Worm (Caenorhabditis elegans) whole organism, L3 larva: ENCODE data around the gene twk-48.

Source experiments
- R02D3.7 ChIP-seq: fragments of 150-350 bp; optimal IDR thresholded peaks from 2 replicates; lab custom pipeline; 2014; ENCODE audit warnings: missing biosample characterization, missing genetic modification characterization
- ZK546.5 ChIP-seq: sonication (generic microtip); optimal IDR thresholded peaks from 2 replicates; lab custom pipeline; 2017; ENCODE audit warnings: missing biosample characterization, missing genetic modification characterization
- ama-1 ChIP-seq: fragments of 150-350 bp; optimal IDR thresholded peaks from 2 replicates; lab custom pipeline; 2018
- ceh-16 ChIP-seq: sonication (generic microtip); optimal IDR thresholded peaks from 2 replicates; lab custom pipeline; 2017; ENCODE audit warnings: missing biosample characterization, missing genetic modification characterization
- ceh-28 ChIP-seq: fragments of 150-350 bp; optimal IDR thresholded peaks from 2 replicates; lab custom pipeline; 2014; ENCODE audit warnings: missing biosample characterization, missing genetic modification reagents, missing genetic modification characterization
- ceh-82 ChIP-seq: fragments of 150-350 bp; optimal IDR thresholded peaks from 2 replicates; lab custom pipeline; 2014; ENCODE audit warnings: missing biosample characterization, missing genetic modification characterization
- ceh-9 ChIP-seq: sonication (generic microtip); optimal IDR thresholded peaks from 2 replicates; lab custom pipeline; 2018; ENCODE audit warnings: missing biosample characterization, missing genetic modification characterization
- daf-12 ChIP-seq: fragments of 150-350 bp; optimal IDR thresholded peaks from 2 replicates; lab custom pipeline; 2014; ENCODE audit warnings: missing biosample characterization, missing genetic modification reagents, missing genetic modification characterization
- egl-27 ChIP-seq: sonication (generic microtip); optimal IDR thresholded peaks from 4 replicates; lab custom pipeline; 2017; ENCODE audit warnings: missing biosample characterization, missing genetic modification reagents, missing genetic modification characterization
- egl-5 ChIP-seq: fragments of 150-350 bp; optimal IDR thresholded peaks from 2 replicates; lab custom pipeline; 2017; ENCODE audit warnings: missing biosample characterization, missing genetic modification reagents, missing genetic modification characterization, inconsistent platforms
- elt-1 ChIP-seq: fragments of 150-350 bp; optimal IDR thresholded peaks from 2 replicates; lab custom pipeline; 2014; ENCODE audit warnings: missing biosample characterization, missing genetic modification characterization
- elt-2 ChIP-seq: sonication (generic microtip); optimal IDR thresholded peaks from 2 replicates; lab custom pipeline; 2016; ENCODE audit warnings: missing genetic modification reagents, mild to moderate bottlenecking, missing genetic modification characterization, missing compliant biosample characterization
- elt-3 ChIP-seq, 3 experiments: fragments of 150-350 bp in 1 of 3; sonication (generic microtip) in 2 of 3; optimal IDR thresholded peaks; 2 replicates in 2 of 3; 4 replicates in 1 of 3; lab custom pipeline; 2014 to 2017; ENCODE audit warnings: missing biosample characterization in 3 of 3, missing genetic modification characterization in 3 of 3
- eor-1 ChIP-seq, 2 experiments: fragments of 150-350 bp; optimal IDR thresholded peaks; 2 replicates each; lab custom pipeline; 2014 to 2018; ENCODE audit warnings: missing biosample characterization in 2 of 2, missing genetic modification characterization in 2 of 2
- fkh-10 ChIP-seq: sonication (generic microtip); optimal IDR thresholded peaks from 2 replicates; lab custom pipeline; 2017; ENCODE audit warnings: missing biosample characterization, missing genetic modification reagents, missing genetic modification characterization
- fkh-2 ChIP-seq: fragments of 150-350 bp; optimal IDR thresholded peaks from 2 replicates; lab custom pipeline; 2014; ENCODE audit warnings: missing biosample characterization, missing genetic modification reagents, missing genetic modification characterization
- fos-1 ChIP-seq: fragments of 150-350 bp; optimal IDR thresholded peaks from 2 replicates; lab custom pipeline; 2014; ENCODE audit warnings: missing biosample characterization, missing genetic modification characterization
- hmg-11 ChIP-seq: sonication (generic microtip); optimal IDR thresholded peaks from 2 replicates; lab custom pipeline; 2016; ENCODE audit warnings: missing genetic modification characterization, missing compliant biosample characterization
- jun-1 ChIP-seq: fragments of 150-350 bp; optimal IDR thresholded peaks from 2 replicates; lab custom pipeline; 2014; ENCODE audit warnings: missing biosample characterization, missing genetic modification reagents, missing genetic modification characterization
- lin-15B ChIP-seq: fragments of 150-350 bp; optimal IDR thresholded peaks from 2 replicates; lab custom pipeline; 2014; ENCODE audit warnings: missing biosample characterization, missing genetic modification characterization
- lin-39 ChIP-seq: fragments of 150-350 bp; optimal IDR thresholded peaks from 2 replicates; lab custom pipeline; 2018; ENCODE audit warnings: missing biosample characterization, missing genetic modification reagents, missing genetic modification characterization
- mdl-1 ChIP-seq: fragments of 150-350 bp; optimal IDR thresholded peaks from 2 replicates; lab custom pipeline; 2014; ENCODE audit warnings: missing biosample characterization, missing genetic modification characterization
- mml-1 ChIP-seq: fragments of 150-350 bp; sonication (generic microtip); optimal IDR thresholded peaks from 3 replicates; lab custom pipeline; 2014; ENCODE audit warnings: missing biosample characterization, missing genetic modification characterization
- nfya-1 ChIP-seq: sonication (generic microtip); optimal IDR thresholded peaks from 2 replicates; lab custom pipeline; 2017; ENCODE audit warnings: missing genetic modification characterization, mild to moderate bottlenecking, missing compliant biosample characterization, antibody characterized with exemption, moderate library complexity; ENCODE audit not compliant: insufficient read depth
- nhr-11 ChIP-seq: fragments of 150-350 bp; optimal IDR thresholded peaks from 2 replicates; lab custom pipeline; 2014; ENCODE audit warnings: missing biosample characterization, missing genetic modification characterization
- nhr-23 ChIP-seq: fragments of 150-350 bp; optimal IDR thresholded peaks from 2 replicates; lab custom pipeline; 2014; ENCODE audit warnings: missing biosample characterization, missing genetic modification reagents, missing genetic modification characterization
- nhr-237 ChIP-seq: fragments of 150-350 bp; optimal IDR thresholded peaks from 2 replicates; lab custom pipeline; 2014; ENCODE audit warnings: missing biosample characterization, missing genetic modification characterization
- nhr-25 ChIP-seq: sonication (generic microtip); optimal IDR thresholded peaks from 2 replicates; lab custom pipeline; 2017; ENCODE audit warnings: missing biosample characterization, missing genetic modification characterization
- nhr-28 ChIP-seq: fragments of 150-350 bp; optimal IDR thresholded peaks from 2 replicates; lab custom pipeline; 2014; ENCODE audit warnings: missing biosample characterization, missing genetic modification characterization
- nhr-43 ChIP-seq: sonication (generic microtip); optimal IDR thresholded peaks from 2 replicates; lab custom pipeline; 2016; ENCODE audit warnings: mild to moderate bottlenecking, missing genetic modification characterization, missing compliant biosample characterization; ENCODE audit not compliant: poor library complexity, severe bottlenecking
- nhr-76 ChIP-seq: fragments of 150-350 bp; sonication (generic microtip); optimal IDR thresholded peaks from 5 replicates; lab custom pipeline; 2014; ENCODE audit warnings: missing biosample characterization, missing genetic modification characterization
- pha-4 ChIP-seq: fragments of 150-350 bp; optimal IDR thresholded peaks from 2 replicates; lab custom pipeline; 2014; ENCODE audit warnings: missing biosample characterization, missing genetic modification reagents, missing genetic modification characterization
- pqm-1 ChIP-seq: fragments of 150-350 bp; optimal IDR thresholded peaks from 2 replicates; lab custom pipeline; 2017; ENCODE audit warnings: missing biosample characterization, missing genetic modification characterization, inconsistent platforms
- sea-2 ChIP-seq: fragments of 150-350 bp; sonication (generic microtip); optimal IDR thresholded peaks from 4 replicates; lab custom pipeline; 2014; ENCODE audit warnings: missing biosample characterization, missing genetic modification reagents, missing genetic modification characterization
- snpc-4 ChIP-seq: fragments of 150-350 bp; optimal IDR thresholded peaks from 2 replicates; lab custom pipeline; 2014; ENCODE audit warnings: missing biosample characterization, missing genetic modification characterization
- tbx-2 ChIP-seq: sonication (generic microtip); optimal IDR thresholded peaks from 2 replicates; lab custom pipeline; 2016; ENCODE audit warnings: mild to moderate bottlenecking, missing genetic modification characterization, missing compliant biosample characterization
- unc-39 ChIP-seq: sonication (generic microtip); optimal IDR thresholded peaks from 4 replicates; lab custom pipeline; 2017; ENCODE audit warnings: missing biosample characterization, missing genetic modification characterization
- zag-1 ChIP-seq: fragments of 150-350 bp; optimal IDR thresholded peaks from 2 replicates; lab custom pipeline; 2014; ENCODE audit warnings: missing biosample characterization, missing genetic modification characterization

The twk-48 gene

DNA sequence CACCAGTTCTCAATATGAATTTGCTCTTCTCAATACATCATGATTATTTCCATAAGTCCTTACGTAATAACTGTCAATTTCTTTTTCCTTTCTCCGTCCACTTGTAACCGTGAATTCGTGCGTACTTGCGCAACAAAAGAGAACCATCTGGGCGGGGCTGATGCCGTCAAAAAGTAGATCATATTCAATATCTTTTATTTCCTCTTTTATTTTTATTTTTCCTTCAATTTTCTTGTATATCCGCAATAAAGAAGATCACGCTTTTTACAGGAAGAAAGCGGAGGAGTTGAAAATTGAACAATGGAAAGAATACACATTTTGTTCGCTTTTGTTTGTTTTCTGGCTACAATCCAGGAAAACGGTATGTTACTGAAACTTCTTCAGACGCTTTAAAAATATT lies 32.3 kb downstream of the twk-48 start, which contains the start of gene mam-7:
mam-7 (plus strand) TSS at position 301 of the 400 bp plus-strand sequence.
- TF ChIP-seq unc-39 (tag; lab: Kevin White, UChicago), result no peak
- TF ChIP-seq hmg-11 (tag; lab: Kevin White, UChicago), result no peak
- TF ChIP-seq nhr-237 (tag; lab: Kevin White, UChicago), result no peak
- no peak for TF ChIP-seq nhr-28 (tag; lab: Kevin White, UChicago)
- TF ChIP-seq nhr-11, result no peak
- TF ChIP-seq fos-1, result no peak

DNA sequence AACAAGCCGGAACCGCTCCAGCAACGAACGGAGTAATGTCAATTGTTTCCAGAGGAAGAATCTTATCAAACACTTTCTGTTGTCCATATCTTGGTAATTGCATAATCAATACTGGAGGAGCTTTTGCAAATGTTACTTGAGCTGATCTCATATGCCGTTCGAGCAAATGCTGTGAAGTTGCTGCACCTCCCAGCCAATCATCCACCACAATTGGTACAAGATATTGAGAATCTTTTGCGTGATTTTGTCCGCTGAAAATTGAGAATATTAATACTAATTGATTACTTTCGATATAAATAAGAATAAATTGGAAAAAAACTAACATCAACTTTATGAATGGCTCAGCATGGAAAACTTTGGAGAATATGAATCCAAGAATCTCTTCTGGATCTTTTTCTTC lies 39.2 kb downstream of the twk-48 start:
- TF ChIP-seq ceh-16 (tag; lab: Kevin White, UChicago) (no peak), lin-39 (tag; lab: Kevin White, UChicago) (no peak), zag-1 (no peak), mdl-1 (no peak), daf-12 (no peak), ceh-82 (no peak), snpc-4 (tag; lab: Kevin White, UChicago) (no peak)

DNA sequence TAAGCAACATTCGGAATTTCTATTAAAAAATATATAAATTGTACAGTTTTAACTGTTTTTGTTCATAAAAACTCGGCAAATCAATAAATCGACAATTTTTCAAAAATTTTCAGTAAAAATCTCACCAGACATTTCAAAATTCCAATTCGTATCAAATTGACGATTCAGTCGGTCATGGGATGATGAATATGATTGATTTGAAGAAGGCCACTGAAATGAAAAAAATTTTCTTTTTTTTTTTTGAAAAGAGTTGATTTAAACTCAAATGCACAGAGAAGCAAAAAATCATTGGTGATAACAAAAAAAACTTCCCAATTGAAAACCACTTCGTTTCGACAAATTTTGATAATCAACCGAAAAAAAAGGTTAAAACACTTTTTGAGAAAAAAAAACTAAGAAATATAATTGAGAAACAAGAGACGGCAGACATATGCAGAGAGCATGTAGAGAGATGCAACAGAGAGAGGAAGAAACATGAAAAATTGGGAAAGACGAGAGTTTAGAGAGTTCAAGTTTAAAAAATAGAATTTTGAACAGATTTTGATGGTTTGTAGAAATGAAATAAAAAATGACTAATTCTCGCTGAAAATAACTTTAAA lies 43.3 kb downstream of the twk-48 start:
- TF ChIP-seq elt-2 (tag; lab: Kevin White, UChicago), result peak; percentile 65
- TF ChIP-seq ceh-82, result no peak
- TF ChIP-seq nfya-1 (tag; lab: Kevin White, UChicago), result no peak
- TF ChIP-seq ceh-16 (tag; lab: Kevin White, UChicago), result no peak
- peak; percentile 19 for TF ChIP-seq pqm-1
- TF ChIP-seq pha-4 (tag; lab: Kevin White, UChicago), result peak; percentile 41

DNA sequence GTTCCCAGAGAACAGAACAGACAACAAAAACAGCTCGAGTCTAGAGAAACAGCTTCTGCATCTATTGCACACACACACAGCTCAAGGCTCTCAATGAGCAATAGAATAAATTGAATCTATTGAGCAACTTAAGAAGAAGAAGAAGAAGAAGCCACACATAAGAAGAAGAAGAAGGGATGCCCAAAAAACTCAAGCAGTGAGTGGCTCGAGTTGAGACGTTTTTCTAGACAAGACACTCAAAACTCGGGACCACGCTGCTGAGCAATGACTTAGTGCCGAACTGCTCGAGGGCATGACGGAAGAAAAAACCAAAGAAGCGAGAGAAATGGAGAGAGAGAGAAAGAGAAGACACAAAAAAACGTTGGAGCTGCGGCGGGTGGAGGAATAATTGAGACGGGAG lies 44.8 kb downstream of the twk-48 start:
- TF ChIP-seq fkh-2 (tag; lab: Kevin White, UChicago), result no peak
- peak; percentile 35 for TF ChIP-seq hmg-11 (tag; lab: Kevin White, UChicago)
- TF ChIP-seq eor-1 (tag; optimal IDR thresholded peaks at IDR 0.05; lab: Kevin White, UChicago), result no peak
- no peak for TF ChIP-seq R02D3.7 (tag; lab: Kevin White, UChicago)
- no peak for TF ChIP-seq elt-3 (tag; optimal IDR thresholded peaks at IDR 0.05; lab: Kevin White, UChicago)
- no peak for TF ChIP-seq nhr-23 (tag; lab: Kevin White, UChicago)
- no peak for TF ChIP-seq snpc-4 (tag; lab: Kevin White, UChicago)
- peak; percentile 49 for TF ChIP-seq ama-1 (lab: Kevin White, UChicago)
- peak; percentile 52 for TF ChIP-seq nfya-1 (tag; lab: Kevin White, UChicago)
- TF ChIP-seq tbx-2 (tag; lab: Kevin White, UChicago), result no peak
- no peak for TF ChIP-seq nhr-28 (tag; lab: Kevin White, UChicago)
- peak; percentile 24 for TF ChIP-seq lin-15B (tag; lab: Kevin White, UChicago)
- no peak for TF ChIP-seq mdl-1
- no peak for TF ChIP-seq daf-12
- TF ChIP-seq mml-1 (tag; lab: Kevin White, UChicago), result no peak
- TF ChIP-seq jun-1 (tag; lab: Kevin White, UChicago), result no peak
- TF ChIP-seq egl-5 (tag; lab: Kevin White, UChicago), result no peak
- TF ChIP-seq nhr-43 (tag; lab: Kevin White, UChicago), result no peak
- TF ChIP-seq fkh-10, result peak; percentile 75
- no peak for TF ChIP-seq nhr-11
- TF ChIP-seq egl-27 (tag; lab: Kevin White, UChicago), result no peak
- no peak for TF ChIP-seq ceh-16 (tag; lab: Kevin White, UChicago)
- TF ChIP-seq ceh-28 (tag; lab: Kevin White, UChicago), result no peak
- TF ChIP-seq ZK546.5 (tag; lab: Kevin White, UChicago), result no peak
- TF ChIP-seq ceh-9 (tag; lab: Kevin White, UChicago), result no peak
- no peak for TF ChIP-seq nhr-25 (tag; lab: Kevin White, UChicago)
- TF ChIP-seq, all 47 proteins: peak for 5

DNA sequence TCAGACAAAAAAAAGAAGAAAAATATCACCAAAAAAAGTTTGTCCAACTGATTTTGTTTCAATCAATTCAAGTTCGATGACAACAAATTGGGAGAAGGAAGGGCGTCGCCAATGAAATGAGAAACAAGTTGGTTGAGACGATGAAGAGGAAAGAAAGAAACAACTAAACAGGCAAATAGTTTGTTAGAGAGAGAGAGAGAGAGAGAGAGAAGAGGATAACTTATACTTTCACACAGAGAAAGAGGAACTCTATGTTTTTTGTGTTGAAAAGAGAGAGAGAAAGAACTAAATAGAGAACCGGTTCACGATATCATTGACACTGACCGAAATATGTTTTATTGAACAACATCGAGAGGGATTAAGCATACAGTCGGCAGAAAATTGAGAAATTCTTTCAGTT lies 47.0 kb downstream of the twk-48 start:
- TF ChIP-seq nhr-11, result no peak
- TF ChIP-seq ama-1 (lab: Kevin White, UChicago), result no peak
- no peak for TF ChIP-seq elt-2 (tag; lab: Kevin White, UChicago)
- no peak for TF ChIP-seq nhr-237 (tag; lab: Kevin White, UChicago)
- TF ChIP-seq mml-1 (tag; lab: Kevin White, UChicago), result no peak
- no peak for TF ChIP-seq elt-1 (tag; lab: Kevin White, UChicago)
- TF ChIP-seq ceh-28 (tag; lab: Kevin White, UChicago), result no peak
- no peak for TF ChIP-seq R02D3.7 (tag; lab: Kevin White, UChicago)
- TF ChIP-seq nhr-76 (tag; lab: Kevin White, UChicago), result no peak
- TF ChIP-seq sea-2 (GFP tag; lab: Kevin White, UChicago), result no peak
- TF ChIP-seq nhr-43 (tag; lab: Kevin White, UChicago), result peak; percentile 28
- no peak for TF ChIP-seq egl-5 (tag; lab: Kevin White, UChicago)
- TF ChIP-seq hmg-11 (tag; lab: Kevin White, UChicago), result no peak
- no peak for TF ChIP-seq nhr-28 (tag; lab: Kevin White, UChicago)
- TF ChIP-seq fkh-2 (tag; lab: Kevin White, UChicago), result no peak
- TF ChIP-seq nhr-23 (tag; lab: Kevin White, UChicago), result peak; percentile 49
- TF ChIP-seq pha-4 (tag; lab: Kevin White, UChicago), result peak; percentile 25
- TF ChIP-seq, all 47 proteins: peak for 3
